Worm (Caenorhabditis elegans) whole organism, L4/young adult: Measurements from ENCODE around the gene clec-32.

Source experiments
- W03F9.2 ChIP-seq: fragments of 150-350 bp; optimal IDR thresholded peaks from 2 replicates; lab custom pipeline; 2014; ENCODE audit warnings: missing biosample characterization, missing genetic modification characterization
- dao-5 ChIP-seq: sonication (generic microtip); optimal IDR thresholded peaks from 2 replicates; lab custom pipeline; 2016; ENCODE audit warnings: missing genotype, missing genetic modification characterization, moderate library complexity, missing compliant biosample characterization
- him-1 ChIP-seq: sonication (generic microtip); optimal IDR thresholded peaks from 2 replicates; lab custom pipeline; 2016; ENCODE audit warnings: missing genotype, missing genetic modification reagents, missing genetic modification characterization, missing compliant biosample characterization

Gene clec-32

DNA sequence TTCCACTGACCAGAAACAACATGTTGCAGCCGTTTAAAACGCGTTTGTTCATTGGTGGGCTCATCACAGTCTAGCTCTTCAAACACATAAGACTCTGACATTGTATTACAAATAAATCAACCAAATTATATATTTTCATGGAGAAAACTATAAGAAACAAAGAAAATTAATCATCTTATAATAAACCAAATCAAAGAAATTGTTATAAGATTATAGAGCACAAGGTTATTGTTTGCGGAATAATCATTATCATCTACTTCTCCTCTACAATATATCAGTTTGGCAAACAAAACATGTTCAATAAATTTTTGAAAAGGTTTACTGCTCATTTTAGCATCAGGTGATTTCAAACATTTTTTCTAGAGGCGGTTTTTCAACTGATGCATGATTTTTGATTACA is at the start of gene clec-32, which contains the start of gene clec-24:
clec-32 (minus strand) TSS at position 101 of the 400 bp plus-strand sequence.
clec-24 (plus strand) TSS at position 294 of the 400 bp plus-strand sequence.
- no peak for TF ChIP-seq him-1 (tag; lab: Kevin White, UChicago)
- TF ChIP-seq dao-5 (tag; lab: Kevin White, UChicago): no peak
- no peak for TF ChIP-seq W03F9.2

DNA sequence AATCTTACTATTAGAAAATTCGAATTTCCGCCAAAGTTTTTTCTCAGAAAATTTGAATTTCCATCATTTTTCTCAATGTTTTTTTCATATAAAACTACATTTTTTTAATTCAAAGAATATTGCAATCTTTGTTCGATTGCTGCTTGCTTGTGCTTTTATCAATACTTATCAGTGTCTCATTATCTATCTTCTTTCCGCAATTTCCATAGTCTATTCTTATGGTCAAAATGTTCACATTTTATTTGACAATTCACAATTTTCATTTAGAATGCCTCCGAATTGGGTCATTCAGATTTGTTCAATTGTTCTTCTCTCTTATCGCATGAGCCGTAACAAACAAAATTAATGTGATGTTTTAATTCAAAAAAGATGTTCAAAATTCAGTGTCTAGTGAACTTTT is 49.7 kb upstream of the clec-32 start:
- TF ChIP-seq W03F9.2: no peak
- TF ChIP-seq dao-5 (tag; lab: Kevin White, UChicago): no peak
- TF ChIP-seq him-1 (tag; lab: Kevin White, UChicago): no peak

- TF ChIP-seq dao-5 (tag; lab: Kevin White, UChicago) (no peak), W03F9.2 (no peak), him-1 (tag; lab: Kevin White, UChicago) (no peak)
Measured at ce11 chrV:16910864-16911263, 49.2 kb upstream of the clec-32 start.

- no peak for TF ChIP-seq W03F9.2
- no peak for TF ChIP-seq him-1 (tag; lab: Kevin White, UChicago)
- no peak for TF ChIP-seq dao-5 (tag; lab: Kevin White, UChicago)
Measured at ce11 chrV:16909871-16910270, 48.3 kb upstream of the clec-32 start, which contains the start of gene F09C6.16. F09C6.16 (minus strand) TSS chrV:16909971.

ce11 chrV:16904612-16905011 is 43.0 kb upstream of the clec-32 start, which contains the start of gene nhr-262:
nhr-262 (plus strand) TSS chrV:16904912.
- no peak for TF ChIP-seq W03F9.2
- no peak for TF ChIP-seq him-1 (tag; lab: Kevin White, UChicago)

DNA sequence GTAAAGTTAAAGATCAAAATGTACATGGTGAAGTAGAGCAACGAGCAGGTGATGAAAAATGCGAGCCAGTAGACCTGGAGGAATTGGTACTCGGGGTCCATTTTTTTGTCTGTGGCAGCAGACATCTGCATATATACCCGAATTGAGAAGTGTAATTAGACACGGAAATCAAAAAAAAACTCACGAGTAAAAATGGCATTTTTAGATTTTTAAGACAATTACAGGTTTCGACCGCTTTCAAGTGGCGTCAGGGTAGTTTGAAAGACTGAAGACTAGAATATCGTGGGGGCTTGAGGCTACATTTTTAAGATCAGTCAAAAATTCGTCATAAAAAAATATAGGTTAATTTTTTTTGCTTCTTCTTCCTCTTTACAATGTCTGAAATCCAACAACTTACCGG is 41.1 kb upstream of the clec-32 start, which contains the start of gene srd-68:
srd-68 (minus strand) TSS at position 101 of the 400 bp plus-strand sequence.
- TF ChIP-seq dao-5 (tag; lab: Kevin White, UChicago) (no peak), W03F9.2 (no peak), him-1 (tag; lab: Kevin White, UChicago) (no peak)

DNA sequence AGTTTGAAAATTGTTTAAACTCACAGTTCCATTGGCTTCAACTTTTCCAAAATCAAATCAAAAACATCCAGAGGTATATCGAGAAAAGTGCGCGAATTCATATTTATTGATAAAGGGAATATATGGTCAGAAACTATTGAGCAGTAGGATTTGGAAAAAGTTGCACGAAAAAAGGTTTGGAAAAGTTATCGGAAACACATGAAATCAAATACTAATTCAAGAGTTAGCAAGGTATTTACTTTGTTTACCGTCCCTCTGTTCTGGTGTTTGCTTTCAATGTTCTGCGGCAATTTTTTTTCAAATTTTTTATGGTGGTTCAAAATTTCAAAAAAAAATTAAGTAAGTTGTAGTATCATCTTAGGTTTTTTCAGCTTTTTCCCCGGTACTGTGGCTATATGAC is 37.7 kb upstream of the clec-32 start, which contains the start of gene fbxa-45:
fbxa-45 (minus strand) TSS at position 101 of the 400 bp plus-strand sequence.
- TF ChIP-seq W03F9.2: no peak
- TF ChIP-seq him-1 (tag; lab: Kevin White, UChicago): no peak
- no peak for TF ChIP-seq dao-5 (tag; lab: Kevin White, UChicago)

- TF ChIP-seq dao-5 (tag; lab: Kevin White, UChicago) (no peak), him-1 (tag; lab: Kevin White, UChicago) (no peak), W03F9.2 (no peak)
Measured at ce11 chrV:16893440-16893839, 31.8 kb upstream of the clec-32 start, which contains the start of gene F09C6.15. F09C6.15 (plus strand) TSS chrV:16893740.

DNA sequence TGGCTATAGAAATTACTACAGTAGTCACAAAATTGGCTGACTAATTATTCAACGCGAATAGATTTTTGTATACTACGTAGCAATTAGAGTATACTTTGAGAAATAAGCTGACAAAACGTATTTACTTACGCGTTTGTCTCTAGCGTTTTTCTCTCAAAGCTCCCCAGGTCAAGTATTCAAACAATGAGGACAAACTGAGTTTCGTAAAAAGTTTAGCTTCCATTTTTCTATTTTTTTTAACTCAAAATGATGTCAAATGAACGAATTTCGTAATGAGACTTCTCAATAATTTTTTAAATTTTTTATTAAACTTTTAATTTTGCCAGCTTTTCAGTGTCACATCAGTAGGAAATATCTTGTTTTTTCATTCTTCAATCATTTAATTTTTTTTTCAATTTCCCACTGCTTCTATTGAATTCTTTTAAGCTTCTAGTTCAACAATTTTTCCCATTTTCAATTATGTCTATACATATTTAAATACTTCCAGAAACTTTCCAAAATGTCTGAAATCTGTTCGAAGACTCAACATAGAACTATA is 27.2 kb upstream of the clec-32 start, which contains the start of the genes ifas-2 and fbxa-44:
ifas-2 (minus strand) TSS at position 101 of the 538 bp plus-strand sequence.
fbxa-44 (plus strand) TSS at position 488 of the 538 bp plus-strand sequence.
- no peak for TF ChIP-seq him-1 (tag; lab: Kevin White, UChicago)

DNA sequence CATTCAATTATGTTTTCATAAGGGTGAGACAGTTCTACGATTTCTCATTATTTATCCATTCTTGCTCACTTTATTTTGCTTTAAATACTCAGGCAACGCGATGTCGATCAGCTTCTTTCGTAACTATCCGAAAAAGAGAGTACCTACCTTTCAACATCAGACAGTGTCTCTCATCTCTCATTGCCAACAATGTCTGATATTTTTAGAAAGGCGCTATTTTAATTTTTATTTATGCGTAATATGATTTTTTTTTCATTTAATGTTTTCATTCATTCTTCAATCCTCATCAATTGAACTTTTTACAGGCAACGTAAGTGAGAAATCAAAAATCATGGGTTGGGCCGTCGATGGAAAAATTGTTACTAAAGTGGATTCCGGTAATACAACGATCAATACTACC is 23.1 kb upstream of the clec-32 start, which contains the start of gene F09C6.13:
F09C6.13 (plus strand) TSS at position 301 of the 400 bp plus-strand sequence.
- no peak for TF ChIP-seq him-1 (tag; lab: Kevin White, UChicago)
- TF ChIP-seq W03F9.2: no peak
- TF ChIP-seq dao-5 (tag; lab: Kevin White, UChicago): no peak

ce11 chrV:16882260-16882918 is 20.8 kb upstream of the clec-32 start, which contains the start of the genes F09C6.11 and F09C6.12:
F09C6.11 (minus strand) TSS chrV:16882310.
F09C6.12 (plus strand) TSS chrV:16882868.
- TF ChIP-seq him-1 (tag; lab: Kevin White, UChicago) (no peak), dao-5 (tag; lab: Kevin White, UChicago) (no peak), W03F9.2 (no peak)

- TF ChIP-seq him-1 (tag; lab: Kevin White, UChicago): no peak
- TF ChIP-seq W03F9.2: no peak
- TF ChIP-seq dao-5 (tag; lab: Kevin White, UChicago): no peak
Measured at ce11 chrV:16880679-16881078, 19.1 kb upstream of the clec-32 start, which contains the start of gene F09C6.14. F09C6.14 (plus strand) TSS chrV:16880979.

DNA sequence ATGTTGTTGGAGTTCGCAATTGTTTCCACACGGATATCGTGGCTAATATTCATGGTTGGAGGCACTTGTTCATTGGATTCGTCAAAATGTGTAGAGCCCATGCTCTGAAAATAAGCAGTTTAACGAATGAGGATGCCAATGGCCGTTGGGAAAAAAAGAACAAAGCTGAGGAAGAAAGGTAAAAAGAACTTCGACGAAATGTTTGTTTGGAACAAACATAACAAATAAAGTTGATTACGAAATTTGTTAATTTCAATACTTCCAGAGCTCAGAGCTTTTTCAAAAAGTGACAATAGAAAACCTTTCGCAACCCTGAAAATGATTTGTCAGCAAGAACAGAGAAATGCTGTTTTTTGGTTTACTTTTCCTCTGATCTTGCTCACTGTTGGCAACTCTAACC is 18.4 kb upstream of the clec-32 start, which contains the start of gene F09C6.3:
F09C6.3 (minus strand) TSS at position 101 of the 400 bp plus-strand sequence.
- TF ChIP-seq him-1 (tag; lab: Kevin White, UChicago): no peak
- no peak for TF ChIP-seq dao-5 (tag; lab: Kevin White, UChicago)
- TF ChIP-seq W03F9.2: no peak

ce11 chrV:16879532-16879931 is 17.9 kb upstream of the clec-32 start:
- no peak for TF ChIP-seq him-1 (tag; lab: Kevin White, UChicago)
- TF ChIP-seq W03F9.2: no peak
- TF ChIP-seq dao-5 (tag; lab: Kevin White, UChicago): no peak
